Fruit fly (Drosophila melanogaster) whole organism, prepupa: ENCODE data around the gene Cyp310a1.

ENCODE experiments used
- CG1621 ChIP-seq: fragments of 200-800 bp; sonication (Bioruptor generic); optimal IDR thresholded peaks from 3 replicates; lab custom pipeline; 2018; ENCODE audit warnings: missing biosample characterization, mild to moderate bottlenecking, missing genetic modification characterization
- CG4318 ChIP-seq: fragments of 200-800 bp; sonication (Bioruptor generic); optimal IDR thresholded peaks from 3 replicates; lab custom pipeline; 2017; ENCODE audit warnings: missing biosample characterization, mild to moderate bottlenecking, missing genetic modification characterization
- Eip93F ChIP-seq: fragments of 200-800 bp; sonication (Bioruptor generic); optimal IDR thresholded peaks from 2 replicates; lab custom pipeline; 2016; ENCODE audit warnings: missing biosample characterization, mild to moderate bottlenecking, missing genetic modification characterization
- cyc ChIP-seq: fragments of 200-800 bp; sonication (Bioruptor generic); optimal IDR thresholded peaks from 3 replicates; lab custom pipeline; 2016; ENCODE audit warnings: missing biosample characterization, missing genetic modification characterization
- dsx ChIP-seq: fragments of 200-800 bp; optimal IDR thresholded peaks from 3 replicates; lab custom pipeline; 2019; ENCODE audit warnings: missing biosample characterization, mild to moderate bottlenecking, missing genetic modification characterization, moderate library complexity; ENCODE audit not compliant: poor library complexity, severe bottlenecking
- fd85E ChIP-seq: fragments of 200-800 bp; sonication (Bioruptor generic); optimal IDR thresholded peaks from 3 replicates; lab custom pipeline; 2016; ENCODE audit warnings: missing biosample characterization, missing genetic modification characterization
- lz ChIP-seq: fragments of 200-800 bp; sonication (Bioruptor generic); optimal IDR thresholded peaks from 3 replicates; lab custom pipeline; 2016; ENCODE audit warnings: missing biosample characterization, missing genetic modification characterization

DNA sequence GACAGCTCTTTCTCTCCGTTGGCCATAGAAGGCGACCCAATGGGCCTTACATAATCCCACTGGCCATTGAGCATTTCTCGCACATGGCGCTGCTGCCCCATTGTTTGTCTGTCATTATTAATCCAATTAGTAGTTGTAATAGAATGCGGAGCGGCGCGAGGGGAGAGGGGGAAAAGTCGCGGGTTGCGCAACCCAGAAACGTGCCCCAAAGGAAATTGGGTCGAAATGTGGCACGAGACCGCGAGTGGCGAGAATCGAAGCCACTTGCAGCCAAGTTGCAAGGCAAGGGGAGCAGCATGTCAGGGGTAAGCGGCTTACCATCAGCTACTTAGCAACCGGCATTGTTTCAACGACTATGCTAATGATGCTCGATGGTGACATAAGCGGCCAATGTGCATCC is 28.4 kb downstream of the Cyp310a1 start:
- TF ChIP-seq dsx (GFP tag; lab: Kevin White, UChicago) (no peak), CG1621 (tag; lab: Kevin White, UChicago) (no peak), cyc (GFP tag; lab: Kevin White, UChicago) (no peak), lz (GFP tag; lab: Kevin White, UChicago) (no peak), CG4318 (GFP tag; lab: Kevin White, UChicago) (no peak), fd85E (GFP tag; lab: Kevin White, UChicago) (no peak), Eip93F (no peak)
